Fruit fly (Drosophila melanogaster) S2 (cell line): ENCODE measurements around the gene yellow-b.

Experiments used
- CG8478 ChIP-seq: fragments of >200 bp; optimal IDR thresholded peaks from 2 replicates; lab custom pipeline; 2018
- CTCF ChIP-seq, 2 experiments: fragments of >200 bp; optimal IDR thresholded peaks; 2 replicates each; lab custom pipeline; 2018

DNA sequence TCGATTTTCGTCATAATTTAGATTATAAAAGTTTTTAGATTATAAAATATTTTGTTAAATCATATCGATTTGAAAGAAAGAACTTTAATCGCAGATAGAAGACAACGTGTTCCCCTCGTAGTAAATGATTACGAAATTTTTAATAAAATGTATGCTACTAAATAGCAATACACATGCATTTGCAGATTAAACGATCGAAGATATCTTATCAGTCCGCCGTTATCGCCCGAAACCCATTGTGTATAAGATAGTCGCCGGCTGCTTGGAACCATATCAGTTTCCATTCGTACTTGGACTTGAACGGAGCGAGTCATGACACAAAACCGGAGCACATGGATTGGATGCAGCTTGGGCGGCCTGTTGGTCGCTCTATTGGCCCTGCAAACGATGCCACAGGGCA lies 45.4 kb downstream of the yellow-b start:
- no peak for TF ChIP-seq CTCF (optimal IDR thresholded peaks at IDR 0.05; lab: Kevin White, UChicago)
- TF ChIP-seq CG8478 (lab: Kevin White, UChicago) = no peak
